Worm (Caenorhabditis elegans): ENCODE data around the gene B0334.10.

The B0334.10 gene

DNA sequence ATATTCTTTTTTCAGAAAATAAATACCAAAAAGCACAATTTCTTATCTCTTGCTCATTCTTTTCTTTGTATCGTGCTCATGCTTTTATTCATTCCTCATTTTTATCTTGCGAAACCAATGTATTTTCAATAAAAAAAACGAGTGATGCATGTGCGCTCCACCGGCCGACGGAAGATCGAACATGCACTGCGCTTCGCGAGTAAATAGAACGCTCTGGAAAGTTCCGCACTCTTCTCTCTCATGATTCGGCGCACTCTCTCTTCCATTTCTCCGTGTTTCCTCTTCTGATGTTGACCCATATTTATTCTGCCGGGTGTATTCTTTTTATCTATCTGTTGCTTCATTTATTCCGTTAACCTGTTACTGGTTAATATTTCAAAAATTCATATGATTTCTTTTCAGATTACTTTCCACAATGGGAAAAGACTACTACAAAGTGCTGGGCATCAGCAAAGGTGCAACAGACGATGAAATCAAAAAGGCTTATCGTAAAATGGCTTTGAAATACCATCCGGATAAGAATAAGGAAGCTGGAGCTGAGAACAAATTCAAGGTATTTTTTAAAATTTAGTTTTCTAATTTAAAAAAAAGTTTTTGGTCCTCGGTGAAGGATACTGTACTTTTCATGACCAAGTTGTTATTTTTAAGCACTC, 27.1 kb downstream of the B0334.10 start, which contains the start of gene dnj-13 (continued):
- TF ChIP-seq madf-3 (GFP tag; IDR thresholded peaks at IDR 0.05) (peak; percentile 94), F49E8.2 (tag; optimal IDR thresholded peaks at IDR 0.05; ENCODE audit: insufficient read depth) (peak; percentile 78), sdz-38 (tag; optimal IDR thresholded peaks at IDR 0.05) (no peak), rpc-1 (optimal IDR thresholded peaks at IDR 0.05) (peak; percentile 79), rpc-1 (tag; optimal IDR thresholded peaks at IDR 0.05) (no peak), ceh-40 (GFP tag; IDR thresholded peaks at IDR 0.05) (peak; percentile 86), hlh-12 (tag; optimal IDR thresholded peaks at IDR 0.05) (no peak), rcor-1 (GFP tag; IDR thresholded peaks at IDR 0.05) (peak; percentile 94), lin-54 (GFP tag; optimal IDR thresholded peaks at IDR 0.05) (peak; percentile 93), cebp-2 (GFP tag; IDR thresholded peaks at IDR 0.05) (peak; percentile 92), hrde-1 (tag; optimal IDR thresholded peaks at IDR 0.05; ENCODE audit: borderline replicate concordance) (peak; percentile 14), ztf-22 (GFP tag; optimal IDR thresholded peaks at IDR 0.05) (peak; percentile 88), rec-8 (tag; optimal IDR thresholded peaks at IDR 0.05) (no peak), chd-7 (tag; optimal IDR thresholded peaks at IDR 0.05) (peak; percentile 98), mcd-1 (GFP tag; IDR thresholded peaks at IDR 0.05) (peak; percentile 99), egl-18 (GFP tag; IDR thresholded peaks at IDR 0.05) (peak; percentile 92), ztf-25 (GFP tag; IDR thresholded peaks at IDR 0.05) (peak; percentile 85; the same call in 1 of the 2 replicates), hmg-1.2 (GFP tag; IDR thresholded peaks at IDR 0.05) (peak; percentile 79), nhr-27 (tag; optimal IDR thresholded peaks at IDR 0.05) (peak; percentile 93), Y95B8A.8 (GFP tag; IDR thresholded peaks at IDR 0.05) (peak; percentile 95), bed-1 (GFP tag; IDR thresholded peaks at IDR 0.05) (no peak), attf-6 (GFP tag; IDR thresholded peaks at IDR 0.05) (peak; percentile 84), F55B11.4 (tag; optimal IDR thresholded peaks at IDR 0.05; ENCODE audit: borderline replicate concordance, insufficient read depth) (no peak), F33H1.4 (GFP tag; IDR thresholded peaks at IDR 0.05) (peak; percentile 83), lir-1 (GFP tag; conservative IDR thresholded peaks at IDR 0.05) (peak; percentile 91), nfya-2 (GFP tag; IDR thresholded peaks at IDR 0.05) (no peak), ceh-58 (GFP tag; IDR thresholded peaks at IDR 0.05) (0 out of 2 replicates have a peak, but pooled peaks have one; percentile 81), let-607 (tag; optimal IDR thresholded peaks at IDR 0.05) (peak; percentile 72 to 86), efl-1 (GFP tag; optimal IDR thresholded peaks at IDR 0.05) (peak; percentile 54), unc-62 (GFP tag; optimal IDR thresholded peaks at IDR 0.05) (no peak), ztf-28 (GFP tag; IDR thresholded peaks at IDR 0.05) (peak; percentile 83; the same call in 1 of the 2 replicates), hlh-26 (GFP tag; conservative IDR thresholded peaks at IDR 0.05) (no peak)

DNA sequence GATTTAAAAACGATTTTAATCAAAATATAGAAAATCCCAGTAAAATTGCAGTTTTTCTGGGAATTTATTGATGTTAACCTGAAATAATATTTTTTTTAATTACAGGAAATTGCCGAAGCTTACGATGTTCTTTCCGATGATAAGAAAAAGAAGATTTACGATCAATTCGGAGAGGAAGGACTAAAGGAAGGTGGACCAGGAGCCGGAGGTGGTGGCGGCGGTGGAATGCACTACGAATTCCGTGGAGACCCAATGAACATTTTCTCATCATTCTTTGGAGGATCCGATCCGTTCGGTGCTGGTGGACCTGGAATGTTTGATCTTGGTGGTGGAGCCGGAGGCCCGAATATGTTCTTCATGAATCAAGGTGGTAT, 27.7 kb downstream of the B0334.10 start:
- TF ChIP-seq zfh-2 (GFP tag; conservative IDR thresholded peaks at IDR 0.05) (peak; percentile 64), nhr-120 (GFP tag; IDR thresholded peaks at IDR 0.05) (no peak), lin-26 (GFP tag; IDR thresholded peaks at IDR 0.05) (0 out of 2 replicates have a peak, but pooled peaks have one; percentile 12), lin-54 (GFP tag; optimal IDR thresholded peaks at IDR 0.05) (peak; percentile 1), pbrm-1 (GFP tag; IDR thresholded peaks at IDR 0.05) (no peak), nfyb-1 (GFP tag; IDR thresholded peaks at IDR 0.05) (peak; percentile 38; the same call in 1 of the 2 replicates)
